Worm (Caenorhabditis elegans) whole organism, L4 larva: Measurements from ENCODE around the gene srg-24.

Experiments used
- D1046.2 ChIP-seq: fragments of 200-800 bp; sonication (Bioruptor generic); IDR thresholded peaks from 2 replicates; pipeline ENCODE4 v1.3.6; 2022; ENCODE audit warnings: missing genetic modification characterization, missing compliant biosample characterization
- F10B5.3 ChIP-seq: sonication (generic microtip); optimal IDR thresholded peaks from 2 replicates; lab custom pipeline; 2016; ENCODE audit warnings: mild to moderate bottlenecking, missing genetic modification characterization, missing compliant biosample characterization
- F26F4.8 ChIP-seq: fragments of 200-800 bp; sonication (Bioruptor generic); conservative IDR thresholded peaks from 2 replicates; pipeline ENCODE4 v1.3.6; 2022; ENCODE audit warnings: missing genetic modification characterization, missing compliant biosample characterization
- F49E8.2 ChIP-seq: sonication (generic microtip); optimal IDR thresholded peaks from 2 replicates; lab custom pipeline; 2016; ENCODE audit warnings: missing compliant biosample characterization, mild to moderate bottlenecking, missing genetic modification characterization, borderline replicate concordance
- Y105C5A.15 ChIP-seq: fragments of 200-800 bp; sonication (Bioruptor generic); IDR thresholded peaks from 2 replicates; pipeline ENCODE4 v1.3.6; 2022; ENCODE audit warnings: missing genetic modification characterization, missing compliant biosample characterization
- Y5F2A.4 ChIP-seq: fragments of 200-800 bp; sonication (Bioruptor generic); optimal IDR thresholded peaks from 2 replicates; lab custom pipeline; 2018; ENCODE audit warnings: mild to moderate bottlenecking, missing genetic modification characterization, missing compliant biosample characterization
- Y75B8A.6 ChIP-seq: fragments of 200-800 bp; sonication (Bioruptor generic); IDR thresholded peaks from 2 replicates; pipeline ENCODE4 v1.3.6; 2022; ENCODE audit warnings: missing genetic modification reagents, missing genetic modification characterization, missing compliant biosample characterization
- ZK337.2 ChIP-seq: fragments of 200-800 bp; sonication (Bioruptor generic); IDR thresholded peaks from 2 replicates; pipeline ENCODE4 v1.3.6; 2022; ENCODE audit warnings: missing genetic modification reagents, missing genetic modification characterization, missing compliant biosample characterization
- aha-1 ChIP-seq: fragments of 150-350 bp; peaks from one replicate; lab custom pipeline; 2014; ENCODE audit warnings: missing biosample characterization, missing genetic modification characterization
- aly-2 ChIP-seq: sonication (generic microtip); optimal IDR thresholded peaks from 2 replicates; lab custom pipeline; 2018; ENCODE audit warnings: missing biosample characterization, missing genetic modification characterization
- ama-1 ChIP-seq: fragments of 150-350 bp; optimal IDR thresholded peaks from 2 replicates; lab custom pipeline; 2014; ENCODE audit warnings: inconsistent platforms, mixed read lengths
- attf-4 ChIP-seq: sonication (generic microtip); optimal IDR thresholded peaks from 3 replicates; lab custom pipeline; 2017; ENCODE audit warnings: missing biosample characterization, missing genetic modification characterization
- ceh-28 ChIP-seq: fragments of 150-350 bp; optimal IDR thresholded peaks from 2 replicates; lab custom pipeline; 2014; ENCODE audit warnings: missing biosample characterization, missing genetic modification reagents, missing genetic modification characterization
- ceh-32 ChIP-seq: sonication (generic microtip); optimal IDR thresholded peaks from 2 replicates; lab custom pipeline; 2016; ENCODE audit warnings: mild to moderate bottlenecking, missing genetic modification characterization, missing compliant biosample characterization; ENCODE audit not compliant: poor library complexity
- ceh-44 ChIP-seq: fragments of 200-800 bp; sonication (Bioruptor generic); IDR thresholded peaks from 2 replicates; pipeline ENCODE4 v1.3.6; 2022; ENCODE audit warnings: missing genetic modification reagents, missing genetic modification characterization, missing compliant biosample characterization
- ceh-62 ChIP-seq: sonication (generic microtip); optimal IDR thresholded peaks from 2 replicates; lab custom pipeline; 2017; ENCODE audit warnings: missing biosample characterization, missing genetic modification characterization
- daf-12 ChIP-seq: fragments of 150-350 bp; optimal IDR thresholded peaks from 2 replicates; lab custom pipeline; 2014; ENCODE audit warnings: missing biosample characterization, missing genetic modification reagents, missing genetic modification characterization
- daf-16 ChIP-seq, 3 experiments: sonication (generic microtip); optimal IDR thresholded peaks; 2 replicates each; lab custom pipeline; 2016 to 2017; ENCODE audit warnings: missing genetic modification characterization in 3 of 3, missing genetic modification reagents in 3 of 3, mild to moderate bottlenecking in 2 of 3, missing compliant biosample characterization in 2 of 3, missing biosample characterization in 1 of 3, moderate library complexity in 1 of 3
- daf-8 ChIP-seq: fragments of 200-800 bp; sonication (Bioruptor generic); IDR thresholded peaks from 2 replicates; pipeline ENCODE4 v1.3.6; 2022; ENCODE audit warnings: missing genetic modification characterization, missing compliant biosample characterization
- duxl-1 ChIP-seq: sonication (generic microtip); optimal IDR thresholded peaks from 2 replicates; lab custom pipeline; 2016; ENCODE audit warnings: mild to moderate bottlenecking, missing genetic modification characterization, moderate library complexity, missing compliant biosample characterization; ENCODE audit not compliant: poor library complexity
- egl-27 ChIP-seq: sonication (generic microtip); optimal IDR thresholded peaks from 3 replicates; lab custom pipeline; 2017; ENCODE audit warnings: missing biosample characterization, missing genetic modification reagents, missing genetic modification characterization
- egl-43 ChIP-seq: fragments of 200-800 bp; sonication (Bioruptor generic); IDR thresholded peaks from 2 replicates; pipeline ENCODE4 v1.3.6; 2022; ENCODE audit warnings: missing genetic modification reagents, missing genetic modification characterization, missing compliant biosample characterization
- gei-8 ChIP-seq: fragments of 200-800 bp; sonication (Bioruptor generic); optimal IDR thresholded peaks from 2 replicates; lab custom pipeline; 2018; ENCODE audit warnings: mild to moderate bottlenecking, missing genetic modification characterization, missing compliant biosample characterization
- hlh-11 ChIP-seq: fragments of 200-800 bp; sonication (Bioruptor generic); optimal IDR thresholded peaks from 2 replicates; lab custom pipeline; 2018; ENCODE audit warnings: mild to moderate bottlenecking, missing genetic modification characterization, missing compliant biosample characterization
- hlh-30 ChIP-seq: sonication (generic microtip); optimal IDR thresholded peaks from 2 replicates; lab custom pipeline; 2017; ENCODE audit warnings: antibody characterized with exemption, mild to moderate bottlenecking, missing genetic modification characterization, missing compliant biosample characterization; ENCODE audit not compliant: insufficient read depth
- hmg-1.1 ChIP-seq: fragments of 200-800 bp; sonication (Bioruptor generic); IDR thresholded peaks from 2 replicates; pipeline ENCODE4 v1.3.6; 2022; ENCODE audit warnings: missing genetic modification reagents, missing genetic modification characterization, missing compliant biosample characterization
- lin-1 ChIP-seq: fragments of 200-800 bp; sonication (Bioruptor generic); IDR thresholded peaks from 2 replicates; pipeline ENCODE4 v1.3.6; 2022; ENCODE audit warnings: missing genetic modification reagents, missing genetic modification characterization, missing compliant biosample characterization
- lin-38 ChIP-seq: fragments of 200-800 bp; sonication (Bioruptor generic); IDR thresholded peaks from 2 replicates; pipeline ENCODE4 v1.3.6; 2022; ENCODE audit warnings: missing genetic modification reagents, missing genetic modification characterization, missing compliant biosample characterization
- mdt-29 ChIP-seq: fragments of 200-800 bp; sonication (Bioruptor generic); IDR thresholded peaks from 2 replicates; pipeline ENCODE4 v1.3.6; 2022; ENCODE audit warnings: missing genetic modification reagents, missing genetic modification characterization, missing compliant biosample characterization
- mes-2 ChIP-seq: sonication (generic microtip); optimal IDR thresholded peaks from 2 replicates; lab custom pipeline; 2016; ENCODE audit warnings: missing genotype, mild to moderate bottlenecking, missing genetic modification characterization, missing compliant biosample characterization; ENCODE audit not compliant: poor library complexity, severe bottlenecking
- nhr-28 ChIP-seq: fragments of 150-350 bp; optimal IDR thresholded peaks from 2 replicates; lab custom pipeline; 2014; ENCODE audit warnings: missing biosample characterization, missing genetic modification characterization
- nhr-76 ChIP-seq: fragments of 150-350 bp; optimal IDR thresholded peaks from 2 replicates; lab custom pipeline; 2014; ENCODE audit warnings: missing biosample characterization, missing genetic modification characterization
- pha-4 ChIP-seq, 2 experiments: fragments of 150-350 bp in 1 of 2; fragments of 200-800 bp in 1 of 2; sonication (Bioruptor generic) in 1 of 2; IDR thresholded peaks in 1 of 2; optimal IDR thresholded peaks in 1 of 2; 2 replicates each; pipeline versions ENCODE4 v1.3.6 to Lab custom; 2014 to 2022; ENCODE audit warnings: missing genetic modification characterization in 2 of 2, missing genetic modification reagents in 2 of 2, missing biosample characterization in 1 of 2, missing compliant biosample characterization in 1 of 2
- rbr-2 ChIP-seq: sonication (generic microtip); optimal IDR thresholded peaks from 2 replicates; lab custom pipeline; 2016; ENCODE audit warnings: missing genotype, missing genetic modification characterization, missing compliant biosample characterization
- spr-3 ChIP-seq: fragments of 200-800 bp; sonication (Bioruptor generic); optimal IDR thresholded peaks from 2 replicates; lab custom pipeline; 2018; ENCODE audit warnings: mild to moderate bottlenecking, missing genetic modification characterization, missing compliant biosample characterization
- tag-97 ChIP-seq: fragments of 200-800 bp; sonication (Bioruptor generic); IDR thresholded peaks from 2 replicates; pipeline ENCODE4 v1.3.6; 2022; ENCODE audit warnings: missing genetic modification characterization, missing compliant biosample characterization
- unc-130 ChIP-seq: sonication (generic microtip); optimal IDR thresholded peaks from 2 replicates; lab custom pipeline; 2016; ENCODE audit warnings: missing genetic modification reagents, missing genetic modification characterization, missing compliant biosample characterization
- zag-1 ChIP-seq: fragments of 150-350 bp; optimal IDR thresholded peaks from 2 replicates; lab custom pipeline; 2014; ENCODE audit warnings: missing biosample characterization, missing genetic modification characterization
- zfp-2 ChIP-seq: sonication (generic microtip); optimal IDR thresholded peaks from 2 replicates; lab custom pipeline; 2016; ENCODE audit warnings: mild to moderate bottlenecking, missing genetic modification characterization, missing compliant biosample characterization
- zfp-3 ChIP-seq: fragments of 200-800 bp; sonication (Bioruptor generic); conservative IDR thresholded peaks from 2 replicates; pipeline ENCODE4 v1.3.6; 2022; ENCODE audit warnings: missing genetic modification reagents, missing genetic modification characterization, missing compliant biosample characterization
- zip-2 ChIP-seq: fragments of 150-350 bp; optimal IDR thresholded peaks from 2 replicates; lab custom pipeline; 2014; ENCODE audit warnings: missing biosample characterization, missing genetic modification characterization

srg-24 gene

DNA sequence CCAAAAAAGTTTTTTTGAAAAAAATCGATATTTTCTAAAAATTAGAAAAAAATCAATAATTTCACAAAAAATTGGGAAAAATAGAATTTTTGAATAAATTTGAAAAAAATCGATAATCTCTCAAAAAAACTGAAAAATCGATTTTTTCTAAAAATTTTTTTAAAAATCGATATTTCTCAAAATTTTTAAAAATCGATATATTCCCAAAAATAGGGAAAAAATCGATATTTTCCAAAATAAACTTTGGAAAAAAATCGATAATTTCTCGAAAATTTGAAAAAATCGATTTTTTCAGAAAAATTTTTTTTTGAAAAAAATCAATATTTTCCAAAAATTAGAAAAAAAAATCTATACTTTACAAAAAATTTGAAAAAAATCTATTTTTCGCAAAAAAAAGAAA is 35.8 kb downstream of the srg-24 start:
- peak; percentile 70 for TF ChIP-seq ceh-28
- TF ChIP-seq F49E8.2 (tag; lab: Kevin White, UChicago) = no peak
- TF ChIP-seq mdt-29 (GFP tag; lab: Robert Waterston, UW) = no peak
- no peak for TF ChIP-seq ceh-62 (tag; lab: Kevin White, UChicago)

DNA sequence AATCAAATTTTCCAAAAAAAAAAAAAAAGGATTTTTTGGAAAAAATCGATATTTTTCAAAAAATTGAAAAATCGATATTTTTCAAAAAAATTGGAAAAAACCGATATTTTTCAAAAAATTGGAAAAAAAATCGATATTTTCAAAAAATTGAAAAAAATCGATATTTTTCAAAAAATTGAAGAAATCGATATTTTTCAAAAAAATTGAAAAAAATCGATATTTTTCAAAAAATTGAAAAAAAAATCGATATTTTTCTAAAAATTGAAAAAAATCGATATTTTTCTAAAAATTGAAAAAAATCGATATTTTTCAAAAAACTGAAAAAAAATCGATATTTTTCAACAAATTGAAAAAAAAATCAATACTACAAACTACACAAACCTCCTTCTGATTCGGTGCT is 36.5 kb downstream of the srg-24 start:
- no peak for TF ChIP-seq lin-38 (GFP tag; lab: Robert Waterston, UW)
- no peak for TF ChIP-seq hlh-11 (tag; lab: Kevin White, UChicago)
- TF ChIP-seq ceh-62 (tag; lab: Kevin White, UChicago) = no peak
- TF ChIP-seq ceh-28 = peak; percentile 77
- TF ChIP-seq, all 104 proteins: peak for 1

DNA sequence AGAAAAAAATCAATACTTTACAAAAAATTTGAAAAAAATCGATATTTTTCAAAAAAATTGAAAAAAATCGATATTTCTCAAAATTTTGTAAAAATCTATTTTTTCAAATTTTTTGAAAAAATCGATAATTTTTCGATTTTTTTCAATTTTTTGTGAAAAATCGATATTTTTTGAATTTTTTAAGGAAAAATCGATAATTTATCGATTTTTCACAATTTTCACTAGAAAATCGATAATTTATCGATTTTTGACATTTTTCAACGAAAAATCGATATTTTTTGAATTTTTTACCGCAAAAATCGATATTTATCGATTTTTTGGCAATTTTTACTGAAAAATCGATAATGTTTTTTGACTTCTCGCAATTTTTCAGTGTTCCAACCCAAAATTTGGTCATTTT is 37.1 kb downstream of the srg-24 start:
- TF ChIP-seq ceh-28 (peak; percentile 94), mes-2 (no peak)
- TF ChIP-seq, all 104 proteins: peak for 1

DNA sequence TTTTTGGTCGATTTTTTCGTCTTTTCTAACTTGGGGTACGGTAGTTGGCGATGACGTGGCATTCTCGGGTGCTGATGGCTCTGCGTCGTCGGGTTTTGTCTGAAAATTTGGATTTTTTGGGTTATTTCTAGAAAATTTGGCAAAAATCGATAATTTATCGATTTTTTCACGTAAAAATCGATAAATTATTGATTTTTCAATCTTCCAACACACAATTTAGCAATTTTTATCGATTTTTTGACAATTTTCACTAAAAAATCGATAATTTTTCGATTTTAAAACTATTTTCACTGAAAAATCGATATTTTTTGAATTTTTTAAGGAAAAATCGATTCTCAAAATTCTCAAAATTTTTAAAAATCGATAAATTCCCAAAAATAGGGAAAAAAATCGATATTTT is 37.6 kb downstream of the srg-24 start:
- TF ChIP-seq daf-16 (GFP tag; optimal IDR thresholded peaks at IDR 0.05; lab: Kevin White, UChicago) = no peak
- no peak for TF ChIP-seq daf-16 (tag; optimal IDR thresholded peaks at IDR 0.05; lab: Kevin White, UChicago)
- peak; percentile 89 for TF ChIP-seq ceh-28
- TF ChIP-seq, all 104 proteins: peak for 1

DNA sequence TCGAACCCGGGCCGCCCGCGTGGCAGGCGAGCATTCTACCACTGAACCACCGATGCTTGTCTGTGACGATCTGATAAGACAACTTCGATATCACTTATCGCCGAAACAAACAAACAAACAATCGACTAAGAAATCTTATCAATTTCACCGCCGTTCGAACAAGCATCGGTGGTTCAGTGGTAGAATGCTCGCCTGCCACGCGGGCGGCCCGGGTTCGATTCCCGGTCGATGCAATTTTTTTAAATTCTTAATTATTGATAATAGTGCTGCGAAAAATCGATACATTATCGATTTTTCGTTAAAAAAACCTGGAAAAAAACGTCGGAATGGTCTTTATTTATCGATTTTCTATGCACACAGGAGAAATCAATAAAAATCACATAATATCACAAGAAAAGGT is 38.2 kb downstream of the srg-24 start:
- no peak for TF ChIP-seq tag-97 (GFP tag; lab: Robert Waterston, UW)
- TF ChIP-seq aly-2 (tag; lab: Kevin White, UChicago) = no peak
- TF ChIP-seq rbr-2 (tag; lab: Kevin White, UChicago) = no peak
- TF ChIP-seq nhr-28 (tag; lab: Kevin White, UChicago) = peak; percentile 21
- no peak for TF ChIP-seq nhr-76 (tag; lab: Kevin White, UChicago)
- TF ChIP-seq attf-4 (tag; lab: Kevin White, UChicago) = no peak
- no peak for TF ChIP-seq egl-27 (tag; lab: Kevin White, UChicago)
- TF ChIP-seq lin-1 (GFP tag; lab: Robert Waterston, UW) = peak; percentile 83
- peak; percentile 72 for TF ChIP-seq zip-2 (tag; lab: Kevin White, UChicago)
- peak; percentile 7 for TF ChIP-seq spr-3 (GFP tag; lab: Kevin White, UChicago)
- no peak for TF ChIP-seq gei-8 (GFP tag; lab: Kevin White, UChicago)
- no peak for TF ChIP-seq ZK337.2 (GFP tag; lab: Robert Waterston, UW)
- TF ChIP-seq ceh-28 = peak; percentile 79
- TF ChIP-seq D1046.2 (GFP tag; lab: Robert Waterston, UW) = peak; percentile 73; the same call in 1 of the 2 replicates
- TF ChIP-seq Y5F2A.4 (GFP tag; lab: Kevin White, UChicago) = no peak
- peak; percentile 5 for TF ChIP-seq aha-1 (tag; lab: Kevin White, UChicago)
- TF ChIP-seq duxl-1 = peak; percentile 72
- TF ChIP-seq F10B5.3 = no peak
- peak; percentile 69 for TF ChIP-seq hlh-30 (tag; lab: Kevin White, UChicago)
- TF ChIP-seq Y105C5A.15 = no peak
- no peak for TF ChIP-seq ceh-32
- TF ChIP-seq ceh-44 (GFP tag; lab: Robert Waterston, UW) = peak; percentile 74; the same call in 1 of the 2 replicates
- TF ChIP-seq ama-1 (lab: Kevin White, UChicago) = no peak
- TF ChIP-seq zfp-2 (tag; lab: Kevin White, UChicago) = no peak
- TF ChIP-seq daf-16 (GFP tag; optimal IDR thresholded peaks at IDR 0.05; lab: Kevin White, UChicago) = peak; percentile 31 to 64
- peak; percentile 60 for TF ChIP-seq daf-16 (tag; optimal IDR thresholded peaks at IDR 0.05; lab: Kevin White, UChicago)
- TF ChIP-seq daf-12 (tag; lab: Kevin White, UChicago) = no peak
- peak; percentile 78 for TF ChIP-seq egl-43 (GFP tag; lab: Robert Waterston, UW)
- peak; percentile 62; the same call in 1 of the 2 replicates for TF ChIP-seq F26F4.8 (GFP tag; lab: Robert Waterston, UW)
- TF ChIP-seq Y75B8A.6 (GFP tag; lab: Robert Waterston, UW) = 0 out of 2 replicates have a peak, but pooled peaks have one; percentile 44
- TF ChIP-seq pha-4 (GFP tag; IDR thresholded peaks at IDR 0.05; lab: Robert Waterston, UW) = peak; percentile 75; the same call in 1 of the 2 replicates
- TF ChIP-seq pha-4 (tag; optimal IDR thresholded peaks at IDR 0.05; lab: Kevin White, UChicago) = no peak
- peak; percentile 54 for TF ChIP-seq unc-130
- peak; percentile 50 for TF ChIP-seq hmg-1.1 (GFP tag; lab: Robert Waterston, UW)
- TF ChIP-seq daf-8 (GFP tag; lab: Robert Waterston, UW) = no peak
- TF ChIP-seq zag-1 (tag; lab: Kevin White, UChicago) = no peak
- TF ChIP-seq zfp-3 (GFP tag; lab: Robert Waterston, UW) = peak; percentile 69; the same call in 1 of the 2 replicates
